Worm (Caenorhabditis elegans) whole organism, L2 larva: ENCODE results near the gene lbp-8.

Experiments used
- C34F6.9 ChIP-seq: fragments of 150-350 bp; optimal IDR thresholded peaks from 2 replicates; lab custom pipeline; 2014; ENCODE audit warnings: missing biosample characterization, missing genetic modification characterization
- F13H6.1 ChIP-seq: sonication (generic microtip); optimal IDR thresholded peaks from 2 replicates; lab custom pipeline; 2016; ENCODE audit warnings: missing genetic modification characterization, missing compliant biosample characterization
- alr-1 ChIP-seq: fragments of 150-350 bp; optimal IDR thresholded peaks from 2 replicates; lab custom pipeline; 2014; ENCODE audit warnings: missing biosample characterization, missing genetic modification characterization
- aly-2 ChIP-seq: fragments of 150-350 bp; optimal IDR thresholded peaks from 2 replicates; lab custom pipeline; 2014; ENCODE audit warnings: missing biosample characterization, missing genetic modification characterization
- blmp-1 ChIP-seq: sonication (generic microtip); optimal IDR thresholded peaks from 2 replicates; lab custom pipeline; 2017; ENCODE audit warnings: missing genetic modification characterization, mild to moderate bottlenecking, missing compliant biosample characterization, antibody characterized with exemption, moderate library complexity; ENCODE audit not compliant: insufficient read depth
- ceh-16 ChIP-seq: fragments of 150-350 bp; optimal IDR thresholded peaks from 2 replicates; lab custom pipeline; 2014; ENCODE audit warnings: missing biosample characterization, missing genetic modification characterization
- ceh-82 ChIP-seq: fragments of 150-350 bp; optimal IDR thresholded peaks from 2 replicates; lab custom pipeline; 2014; ENCODE audit warnings: missing biosample characterization, missing genetic modification characterization
- crh-2 ChIP-seq: sonication (generic microtip); optimal IDR thresholded peaks from 2 replicates; lab custom pipeline; 2017; ENCODE audit warnings: missing biosample characterization, missing genetic modification characterization
- dmd-4 ChIP-seq: sonication (generic microtip); optimal IDR thresholded peaks from 2 replicates; lab custom pipeline; 2017; ENCODE audit warnings: missing biosample characterization, missing genetic modification characterization
- elt-1 ChIP-seq: fragments of 150-350 bp; optimal IDR thresholded peaks from 2 replicates; lab custom pipeline; 2014; ENCODE audit warnings: missing biosample characterization, missing genetic modification characterization
- elt-3 ChIP-seq: sonication (generic microtip); optimal IDR thresholded peaks from 2 replicates; lab custom pipeline; 2017; ENCODE audit warnings: missing biosample characterization, missing genetic modification characterization
- fos-1 ChIP-seq: fragments of 150-350 bp; optimal IDR thresholded peaks from 2 replicates; lab custom pipeline; 2014; ENCODE audit warnings: missing biosample characterization, missing genetic modification characterization
- gmeb-1 ChIP-seq: fragments of 150-350 bp; optimal IDR thresholded peaks from 2 replicates; lab custom pipeline; 2014; ENCODE audit warnings: missing biosample characterization, missing genetic modification characterization
- lin-11 ChIP-seq: fragments of 150-350 bp; sonication (generic microtip); optimal IDR thresholded peaks from 2 replicates; lab custom pipeline; 2014; ENCODE audit warnings: missing biosample characterization, missing genetic modification characterization, inconsistent platforms, mixed read lengths
- lin-13 ChIP-seq: fragments of 150-350 bp; optimal IDR thresholded peaks from 2 replicates; lab custom pipeline; 2014; ENCODE audit warnings: missing biosample characterization, missing genetic modification reagents, missing genetic modification characterization
- lin-39 ChIP-seq: fragments of 150-350 bp; optimal IDR thresholded peaks from 2 replicates; lab custom pipeline; 2014; ENCODE audit warnings: missing biosample characterization, missing genetic modification reagents, missing genetic modification characterization
- lsy-2 ChIP-seq, 2 experiments: fragments of 150-350 bp in 1 of 2; sonication (generic microtip) in 1 of 2; optimal IDR thresholded peaks; 2 replicates each; lab custom pipeline; 2014 to 2017; ENCODE audit warnings: missing biosample characterization in 2 of 2, missing genetic modification characterization in 2 of 2
- mbf-1 ChIP-seq: sonication (generic microtip); optimal IDR thresholded peaks from 2 replicates; lab custom pipeline; 2017; ENCODE audit warnings: missing biosample characterization, missing genetic modification characterization
- mdl-1 ChIP-seq, 2 experiments: fragments of 150-350 bp in 1 of 2; sonication (generic microtip) in 1 of 2; optimal IDR thresholded peaks; 2 replicates each; lab custom pipeline; 2017; ENCODE audit warnings: missing biosample characterization in 2 of 2, missing genetic modification characterization in 2 of 2
- nhr-10 ChIP-seq: sonication (generic microtip); optimal IDR thresholded peaks from 2 replicates; lab custom pipeline; 2017; ENCODE audit warnings: missing biosample characterization, missing genetic modification characterization
- nhr-12 ChIP-seq: fragments of 150-350 bp; optimal IDR thresholded peaks from 2 replicates; lab custom pipeline; 2014; ENCODE audit warnings: missing biosample characterization, missing genetic modification characterization
- nhr-129 ChIP-seq: fragments of 150-350 bp; optimal IDR thresholded peaks from 2 replicates; lab custom pipeline; 2014; ENCODE audit warnings: missing biosample characterization, missing genetic modification characterization
- nhr-21 ChIP-seq: fragments of 150-350 bp; optimal IDR thresholded peaks from 2 replicates; lab custom pipeline; 2014; ENCODE audit warnings: missing biosample characterization, missing genetic modification characterization
- nhr-25 ChIP-seq: fragments of 150-350 bp; sonication (generic microtip); optimal IDR thresholded peaks from 3 replicates; lab custom pipeline; 2014; ENCODE audit warnings: missing biosample characterization, missing genetic modification characterization
- nhr-77 ChIP-seq: fragments of 150-350 bp; optimal IDR thresholded peaks from 2 replicates; lab custom pipeline; 2014; ENCODE audit warnings: missing biosample characterization, missing genetic modification characterization
- peb-1 ChIP-seq: fragments of 150-350 bp; optimal IDR thresholded peaks from 2 replicates; lab custom pipeline; 2014; ENCODE audit warnings: missing biosample characterization, missing genetic modification characterization
- sem-4 ChIP-seq: fragments of 150-350 bp; optimal IDR thresholded peaks from 2 replicates; lab custom pipeline; 2014; ENCODE audit warnings: missing biosample characterization, missing genetic modification reagents, missing genetic modification characterization
- sma-3 ChIP-seq: sonication (generic microtip); optimal IDR thresholded peaks from 2 replicates; lab custom pipeline; 2016; ENCODE audit warnings: missing genetic modification reagents, missing genetic modification characterization, missing compliant biosample characterization
- sma-9 ChIP-seq, 2 experiments: fragments of 150-350 bp in 1 of 2; sonication (generic microtip) in 1 of 2; optimal IDR thresholded peaks; 2 replicates each; lab custom pipeline; 2014 to 2016; ENCODE audit warnings: missing genetic modification characterization in 2 of 2, mild to moderate bottlenecking in 1 of 2, missing biosample characterization in 1 of 2, missing compliant biosample characterization in 1 of 2, missing genetic modification reagents in 1 of 2, moderate library complexity in 1 of 2
- unc-62 ChIP-seq: fragments of 150-350 bp; optimal IDR thresholded peaks from 2 replicates; lab custom pipeline; 2014; ENCODE audit warnings: missing biosample characterization, missing genetic modification reagents, missing genetic modification characterization
- zag-1 ChIP-seq: fragments of 150-350 bp; optimal IDR thresholded peaks from 2 replicates; lab custom pipeline; 2014; ENCODE audit warnings: missing biosample characterization, missing genetic modification characterization
- ztf-1 ChIP-seq: fragments of 200-800 bp; sonication (Bioruptor generic); conservative IDR thresholded peaks from 2 replicates; pipeline ENCODE4 v1.3.6; 2022; ENCODE audit warnings: missing genetic modification characterization, missing compliant biosample characterization
- ztf-11 ChIP-seq: sonication (generic microtip); optimal IDR thresholded peaks from 2 replicates; lab custom pipeline; 2017; ENCODE audit warnings: missing biosample characterization, missing genetic modification characterization
- ztf-4 ChIP-seq: fragments of 150-350 bp; optimal IDR thresholded peaks from 2 replicates; lab custom pipeline; 2014; ENCODE audit warnings: missing biosample characterization, missing genetic modification characterization

The lbp-8 gene

DNA sequence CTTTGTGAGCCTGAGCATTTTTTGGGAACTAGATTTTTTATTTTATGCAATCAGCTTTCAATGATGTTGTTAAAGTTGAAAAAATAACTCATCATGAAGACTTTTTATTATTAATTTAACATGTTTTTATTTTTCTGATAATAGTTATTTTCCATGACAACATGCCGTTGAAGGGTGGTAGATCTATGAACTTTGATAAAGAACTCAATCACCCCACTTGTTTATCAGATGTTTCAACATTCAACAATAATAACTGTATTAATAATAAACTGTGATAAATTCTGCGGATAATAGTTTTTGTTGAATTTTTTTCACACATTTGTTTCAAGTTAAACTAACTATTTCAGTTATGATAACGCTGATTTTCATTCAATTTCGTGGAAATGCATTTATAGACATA lies 916 bp downstream of the lbp-8 start:
- TF ChIP-seq nhr-25 (tag; lab: Kevin White, UChicago) = no peak
- TF ChIP-seq nhr-10 (tag; lab: Kevin White, UChicago) = no peak
- TF ChIP-seq unc-62 = no peak
- no peak for TF ChIP-seq ceh-16
- peak; percentile 1 for TF ChIP-seq sma-9 (GFP tag; optimal IDR thresholded peaks at IDR 0.05; lab: Kevin White, UChicago)
- TF ChIP-seq sma-9 (tag; optimal IDR thresholded peaks at IDR 0.05; lab: Kevin White, UChicago) = no peak
- no peak for TF ChIP-seq sem-4 (tag; lab: Kevin White, UChicago)
- no peak for TF ChIP-seq zag-1 (tag; lab: Kevin White, UChicago)
- TF ChIP-seq lsy-2 (tag; optimal IDR thresholded peaks at IDR 0.05; lab: Kevin White, UChicago) = no peak
- TF ChIP-seq nhr-12 (tag; lab: Kevin White, UChicago) = no peak
- no peak for TF ChIP-seq gmeb-1 (tag; lab: Kevin White, UChicago)
- TF ChIP-seq nhr-129 = no peak
- TF ChIP-seq fos-1 (tag; lab: Kevin White, UChicago) = no peak
- TF ChIP-seq nhr-21 = peak; percentile 12
- no peak for TF ChIP-seq blmp-1
- no peak for TF ChIP-seq alr-1 (tag; lab: Kevin White, UChicago)
- no peak for TF ChIP-seq ztf-1 (GFP tag; lab: Robert Waterston, UW)
- TF ChIP-seq, all 48 proteins: peak for 2

DNA sequence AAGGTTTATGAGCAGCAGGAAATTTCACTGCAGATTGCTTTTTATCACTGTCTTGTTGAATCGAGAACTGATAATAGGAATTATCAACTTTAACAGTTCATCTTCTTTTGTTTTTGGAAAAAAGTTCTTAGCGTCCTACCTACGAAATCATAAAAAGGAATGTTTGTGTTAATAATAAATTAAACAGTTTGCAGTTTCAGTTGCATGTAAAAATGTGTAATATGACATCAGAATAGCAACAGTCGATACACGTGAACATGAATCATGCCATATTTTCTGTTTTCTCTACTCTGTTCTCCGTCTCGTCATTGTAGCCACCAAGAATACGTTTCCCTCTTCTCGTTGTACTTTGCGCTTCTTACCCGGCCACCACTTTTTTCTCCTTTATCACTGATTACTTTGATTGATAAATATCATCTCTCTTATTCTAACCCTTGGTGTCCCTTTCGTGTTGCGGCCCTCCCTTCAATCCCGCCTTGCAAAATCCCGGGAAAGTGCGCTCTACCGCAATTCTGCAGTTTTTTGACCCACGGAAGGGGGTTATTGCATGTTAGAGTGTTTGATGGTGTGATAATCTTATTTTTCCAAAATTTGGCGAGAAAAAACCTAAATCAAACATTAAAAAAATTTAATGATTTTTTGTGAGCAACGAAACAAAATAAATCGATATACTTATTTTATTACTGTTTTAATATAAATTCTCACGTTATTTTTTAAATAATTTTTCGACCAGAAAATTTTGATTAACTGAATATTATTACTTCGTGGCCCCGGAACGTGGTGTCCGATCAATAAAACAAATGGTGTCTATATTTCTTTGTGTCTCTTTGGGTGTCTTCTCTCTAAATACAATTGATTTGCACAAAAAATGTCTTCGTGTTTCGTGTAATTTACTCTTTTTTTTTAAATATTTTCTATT lies 2.1 kb downstream of the lbp-8 start, which contains the start of gene sptl-3:
TSS of gene sptl-3 (plus strand) at position 869 of the 919 bp plus-strand sequence.
- TF ChIP-seq sma-3 (GFP tag; lab: Kevin White, UChicago) (peak; percentile 58), ztf-4 (tag; lab: Kevin White, UChicago) (peak; percentile 13), ztf-11 (tag; lab: Kevin White, UChicago) (no peak), F13H6.1 (peak; percentile 49), fos-1 (tag; lab: Kevin White, UChicago) (peak; percentile 60), C34F6.9 (tag; lab: Kevin White, UChicago) (peak; percentile 21), ceh-82 (tag; lab: Kevin White, UChicago) (no peak), crh-2 (tag; lab: Kevin White, UChicago) (peak; percentile 74), ztf-1 (GFP tag; lab: Robert Waterston, UW) (no peak), lin-39 (tag; lab: Kevin White, UChicago) (no peak), mdl-1 (tag; optimal IDR thresholded peaks at IDR 0.05; lab: Kevin White, UChicago) (peak in 1 of 2 experiments; percentile 5), sma-9 (GFP tag; optimal IDR thresholded peaks at IDR 0.05; lab: Kevin White, UChicago) (peak; percentile 71), sma-9 (tag; optimal IDR thresholded peaks at IDR 0.05; lab: Kevin White, UChicago) (no peak), elt-1 (no peak), zag-1 (tag; lab: Kevin White, UChicago) (no peak), dmd-4 (tag; lab: Kevin White, UChicago) (no peak), lin-13 (GFP tag; lab: Kevin White, UChicago) (no peak), lin-11 (tag; lab: Kevin White, UChicago) (no peak), lsy-2 (tag; optimal IDR thresholded peaks at IDR 0.05; lab: Kevin White, UChicago) (peak in 1 of 2 experiments; percentile 1), unc-62 (no peak), nhr-129 (peak; percentile 53), nhr-25 (tag; lab: Kevin White, UChicago) (peak; percentile 53), peb-1 (tag; lab: Kevin White, UChicago) (no peak), nhr-21 (peak; percentile 73), blmp-1 (peak; percentile 58), nhr-77 (tag; lab: Kevin White, UChicago) (no peak)

- peak; percentile 96 for TF ChIP-seq fos-1 (tag; lab: Kevin White, UChicago)
- peak; percentile 30 for TF ChIP-seq crh-2 (tag; lab: Kevin White, UChicago)
- TF ChIP-seq elt-1 = no peak
- peak; percentile 51 for TF ChIP-seq sma-9 (GFP tag; optimal IDR thresholded peaks at IDR 0.05; lab: Kevin White, UChicago)
- TF ChIP-seq sma-9 (tag; optimal IDR thresholded peaks at IDR 0.05; lab: Kevin White, UChicago) = no peak
- no peak for TF ChIP-seq lsy-2 (tag; optimal IDR thresholded peaks at IDR 0.05; lab: Kevin White, UChicago)
These were observed 3.0 kb downstream of the lbp-8 start for ce11 chrV:13893583-13893982.

ce11 chrV:13898356-13898755 lies 7.8 kb downstream of the lbp-8 start, which contains the start of gene cyp-35C1:
TSS of gene cyp-35C1 (minus strand) at chrV:13898487.
- peak; percentile 5 for TF ChIP-seq fos-1 (tag; lab: Kevin White, UChicago)
- TF ChIP-seq aly-2 = no peak
- TF ChIP-seq ztf-11 (tag; lab: Kevin White, UChicago) = no peak
- TF ChIP-seq elt-3 (tag; lab: Kevin White, UChicago) = no peak
- TF ChIP-seq mbf-1 (tag; lab: Kevin White, UChicago) = no peak
- no peak for TF ChIP-seq dmd-4 (tag; lab: Kevin White, UChicago)
- TF ChIP-seq sma-9 (GFP tag; optimal IDR thresholded peaks at IDR 0.05; lab: Kevin White, UChicago) = peak; percentile 34
- TF ChIP-seq sma-9 (tag; optimal IDR thresholded peaks at IDR 0.05; lab: Kevin White, UChicago) = no peak
- TF ChIP-seq nhr-77 (tag; lab: Kevin White, UChicago) = no peak
- no peak for TF ChIP-seq nhr-21
